Worm (Caenorhabditis elegans) whole organism, L4/young adult: Measurements from ENCODE around the gene Y79H2A.2.

Experiments
- W03F9.2 ChIP-seq: fragments of 150-350 bp; optimal IDR thresholded peaks from 2 replicates; lab custom pipeline; 2014; ENCODE audit warnings: missing biosample characterization, missing genetic modification characterization
- dao-5 ChIP-seq: sonication (generic microtip); optimal IDR thresholded peaks from 2 replicates; lab custom pipeline; 2016; ENCODE audit warnings: missing genotype, missing genetic modification characterization, moderate library complexity, missing compliant biosample characterization
- him-1 ChIP-seq: sonication (generic microtip); optimal IDR thresholded peaks from 2 replicates; lab custom pipeline; 2016; ENCODE audit warnings: missing genotype, missing genetic modification reagents, missing genetic modification characterization, missing compliant biosample characterization

Y79H2A.2 gene

ce11 chrIII:11989823-11990222, 40.7 kb downstream of the Y79H2A.2 start, which contains the start of gene wah-1:
Gene wah-1 (plus strand): TSS chrIII:11990167.
- TF ChIP-seq him-1 (tag; lab: Kevin White, UChicago) (no peak), dao-5 (no peak), W03F9.2 (tag; lab: Kevin White, UChicago) (no peak)

DNA sequence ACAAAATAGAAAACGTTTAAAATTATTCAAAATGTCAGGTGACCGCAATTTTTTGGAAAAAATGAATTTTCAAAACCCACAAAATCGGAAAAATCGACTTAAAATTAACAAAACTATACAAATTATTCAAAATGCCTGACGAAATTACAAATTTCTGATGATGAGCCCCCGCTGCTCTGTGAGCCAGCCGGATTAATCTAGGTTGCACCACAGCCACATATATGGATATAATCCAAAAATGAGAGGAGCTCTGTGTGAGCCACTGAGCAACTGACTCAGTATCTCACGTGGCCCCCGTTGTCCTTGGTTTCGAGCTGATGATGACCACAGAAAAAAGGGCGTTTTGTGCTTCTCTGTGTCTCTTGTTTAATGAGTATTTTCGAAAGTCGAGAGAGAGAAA, 45.5 kb downstream of the Y79H2A.2 start:
- no peak for TF ChIP-seq him-1 (tag; lab: Kevin White, UChicago)
- no peak for TF ChIP-seq dao-5
- no peak for TF ChIP-seq W03F9.2 (tag; lab: Kevin White, UChicago)

ce11 chrIII:11982474-11982873, 48.1 kb downstream of the Y79H2A.2 start:
- TF ChIP-seq dao-5 (no peak), W03F9.2 (tag; lab: Kevin White, UChicago) (no peak), him-1 (tag; lab: Kevin White, UChicago) (no peak)

DNA sequence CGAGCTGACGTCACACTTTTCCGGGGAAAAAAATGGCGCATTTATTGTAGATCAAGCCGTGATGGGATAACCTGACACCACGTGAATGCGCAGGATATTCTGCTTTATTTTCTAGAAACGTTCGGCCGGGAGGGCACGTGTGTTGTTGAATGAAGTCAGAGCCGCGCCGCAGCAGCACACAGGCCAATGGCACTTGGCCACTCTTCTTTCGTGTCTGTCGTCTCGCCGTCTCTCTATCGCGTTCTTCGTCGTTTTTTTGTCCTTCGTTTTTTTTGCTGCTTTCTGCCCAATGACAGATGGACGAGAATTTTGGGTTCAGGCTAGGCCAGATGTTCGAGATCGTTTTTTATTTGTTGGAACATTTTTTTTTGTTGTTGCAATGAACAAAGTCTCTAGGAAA, 49.0 kb downstream of the Y79H2A.2 start:
- no peak for TF ChIP-seq him-1 (tag; lab: Kevin White, UChicago)
- TF ChIP-seq dao-5, result no peak
- no peak for TF ChIP-seq W03F9.2 (tag; lab: Kevin White, UChicago)

DNA sequence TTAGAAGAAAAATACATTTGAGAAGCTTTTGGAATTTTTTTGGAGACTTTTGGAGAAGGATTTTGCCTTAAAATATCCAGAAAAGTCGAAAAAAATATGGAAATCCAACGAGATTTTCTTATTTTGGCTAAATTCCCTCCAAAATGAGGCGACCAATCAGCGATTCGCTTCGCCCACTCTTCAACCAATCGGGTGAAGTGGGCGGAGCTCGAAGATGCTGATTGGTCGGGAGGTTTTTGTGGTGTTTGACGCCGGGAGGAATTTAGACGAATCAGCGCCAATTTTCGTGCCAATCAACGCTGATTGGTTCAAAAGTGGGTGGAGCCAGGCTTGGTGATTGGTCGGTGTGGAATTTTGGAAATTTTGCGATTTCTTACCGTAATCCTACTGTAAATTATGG, 49.8 kb downstream of the Y79H2A.2 start:
- TF ChIP-seq W03F9.2 (tag; lab: Kevin White, UChicago) (no peak), dao-5 (no peak), him-1 (tag; lab: Kevin White, UChicago) (no peak)
